Worm (Caenorhabditis elegans) whole organism, young adult: ENCODE data around the gene bath-19.

Experiments
- B0261.1 ChIP-seq: sonication (generic microtip); optimal IDR thresholded peaks from 2 replicates; lab custom pipeline; 2016; ENCODE audit warnings: mild to moderate bottlenecking, missing genetic modification characterization, moderate library complexity, missing compliant biosample characterization
- F57C9.4 ChIP-seq: sonication (generic microtip); optimal IDR thresholded peaks from 2 replicates; lab custom pipeline; 2017; ENCODE audit warnings: mild to moderate bottlenecking, missing genetic modification characterization, missing compliant biosample characterization
- Y53F4B.3 ChIP-seq: fragments of 200-800 bp; sonication (Bioruptor generic); IDR thresholded peaks from 2 replicates; pipeline ENCODE4 v1.3.6; 2022; ENCODE audit warnings: missing genetic modification reagents, missing genetic modification characterization, missing compliant biosample characterization
- bed-1 ChIP-seq: fragments of 200-800 bp; sonication (Bioruptor generic); IDR thresholded peaks from 2 replicates; pipeline ENCODE4 v1.3.6; 2022; ENCODE audit warnings: missing genetic modification reagents, missing genetic modification characterization, missing compliant biosample characterization
- mes-4 ChIP-seq: sonication (generic microtip); optimal IDR thresholded peaks from 2 replicates; lab custom pipeline; 2016; ENCODE audit warnings: missing genotype, missing genetic modification characterization, missing compliant biosample characterization
- pha-4 ChIP-seq: fragments of 150-350 bp; sonication (generic microtip); optimal IDR thresholded peaks from 2 replicates; lab custom pipeline; 2014; ENCODE audit warnings: missing biosample characterization, missing genetic modification reagents, missing genetic modification characterization
- sdz-38 ChIP-seq: sonication (generic microtip); optimal IDR thresholded peaks from 2 replicates; lab custom pipeline; 2016; ENCODE audit warnings: missing genotype, missing genetic modification characterization, missing compliant biosample characterization
- somi-1 ChIP-seq: fragments of 200-800 bp; sonication (Bioruptor generic); optimal IDR thresholded peaks from 2 replicates; lab custom pipeline; 2018; ENCODE audit warnings: mild to moderate bottlenecking, missing genetic modification characterization, missing compliant biosample characterization
- ztf-28 ChIP-seq: fragments of 200-800 bp; sonication (Bioruptor generic); IDR thresholded peaks from 2 replicates; pipeline ENCODE4 v1.3.6; 2022; ENCODE audit warnings: missing genetic modification reagents, missing genetic modification characterization, missing compliant biosample characterization

- TF ChIP-seq F57C9.4 (tag; lab: Kevin White, UChicago): no peak
- no peak for TF ChIP-seq Y53F4B.3 (GFP tag; lab: Robert Waterston, UW)
- TF ChIP-seq B0261.1 (tag; lab: Kevin White, UChicago): no peak
- no peak for TF ChIP-seq ztf-28 (GFP tag; lab: Robert Waterston, UW)
- no peak for TF ChIP-seq pha-4 (tag; lab: Kevin White, UChicago)
- no peak for TF ChIP-seq sdz-38 (tag; lab: Kevin White, UChicago)
- no peak for TF ChIP-seq somi-1 (GFP tag; lab: Kevin White, UChicago)
- TF ChIP-seq bed-1 (GFP tag; lab: Robert Waterston, UW): no peak
- TF ChIP-seq mes-4 (tag; lab: Kevin White, UChicago): no peak
These were observed 5.9 kb downstream of the bath-19 start, which contains the start of gene F59H6.14 for ce11 chrII:2033286-2033685.
